Worm (Caenorhabditis elegans): ENCODE results near the gene col-17.

DNA sequence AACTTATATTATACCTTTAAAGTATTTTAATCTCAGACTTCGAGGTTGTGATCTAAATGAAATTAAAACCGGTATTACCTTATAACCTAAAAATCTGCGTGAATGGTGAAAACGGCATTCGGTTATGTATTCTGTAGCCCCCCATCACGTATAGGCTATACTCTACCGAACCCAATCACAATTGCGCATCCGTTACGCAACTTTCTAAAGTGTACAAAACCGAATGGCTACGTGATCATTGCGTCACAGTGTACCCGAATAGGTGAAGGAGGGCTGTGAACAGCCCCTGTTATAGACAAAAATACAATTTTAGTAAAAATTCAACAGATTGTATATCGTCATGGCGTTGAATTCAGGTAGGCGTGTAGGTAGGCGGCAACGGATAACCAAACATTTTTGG, 44.8 kb downstream of the col-17 start:
- TF ChIP-seq mls-2 (tag; optimal IDR thresholded peaks at IDR 0.05) (no peak), ztf-11 (tag; optimal IDR thresholded peaks at IDR 0.05) (no peak), lsy-2 (tag; optimal IDR thresholded peaks at IDR 0.05) (no peak), pha-4 (tag; optimal IDR thresholded peaks at IDR 0.05) (no peak), M03D4.4 (tag; optimal IDR thresholded peaks at IDR 0.05) (no peak)

Data from whole organism, mixed stage, embryonic.